Fruit fly (Drosophila melanogaster) whole organism, adult: ENCODE measurements around the gene CG1307.

Experiments
- CG7101 ChIP-seq: fragments of 200-800 bp; sonication (Bioruptor generic); optimal IDR thresholded peaks from 2 replicates; lab custom pipeline; 2018; ENCODE audit warnings: missing biosample characterization, mild to moderate bottlenecking, missing genetic modification characterization, moderate library complexity
- Crg-1 ChIP-seq: fragments of 200-800 bp; sonication (Bioruptor generic); optimal IDR thresholded peaks from 2 replicates; lab custom pipeline; 2016; ENCODE audit warnings: missing biosample characterization, missing genetic modification characterization

- TF ChIP-seq CG7101 (tag; lab: Kevin White, UChicago) (no peak), Crg-1 (no peak)
Measured at dm6 chr3R:6683135-6683534, 25.9 kb upstream of the CG1307 start.
